Worm (Caenorhabditis elegans): ENCODE data around the gene rps-12.

The rps-12 gene

ce11 chrIII:5721488-5721887 lies 42.4 kb downstream of the rps-12 start:
- no peak for TF ChIP-seq blmp-1 (tag; optimal IDR thresholded peaks at IDR 0.05; ENCODE audit: insufficient read depth)
- TF ChIP-seq sem-4 (tag; optimal IDR thresholded peaks at IDR 0.05), result no peak
- TF ChIP-seq peb-1 (tag; optimal IDR thresholded peaks at IDR 0.05), result no peak
- TF ChIP-seq nhr-25 (tag; optimal IDR thresholded peaks at IDR 0.05), result no peak
- TF ChIP-seq lin-13 (GFP tag; optimal IDR thresholded peaks at IDR 0.05), result no peak
- TF ChIP-seq elt-3 (tag; optimal IDR thresholded peaks at IDR 0.05), result no peak
- no peak for TF ChIP-seq ceh-82 (tag; optimal IDR thresholded peaks at IDR 0.05)
- TF ChIP-seq nhr-10 (tag; optimal IDR thresholded peaks at IDR 0.05), result no peak

- no peak for TF ChIP-seq ztf-11 (tag; optimal IDR thresholded peaks at IDR 0.05)
- no peak for TF ChIP-seq unc-39 (tag; optimal IDR thresholded peaks at IDR 0.05)
- no peak for TF ChIP-seq dmd-4 (tag; optimal IDR thresholded peaks at IDR 0.05)
- peak; percentile 74 for TF ChIP-seq sem-4 (tag; optimal IDR thresholded peaks at IDR 0.05)
- TF ChIP-seq Y55F3AM.14 (GFP tag; optimal IDR thresholded peaks at IDR 0.05), result no peak
- no peak for TF ChIP-seq ceh-16 (tag; optimal IDR thresholded peaks at IDR 0.05)
- TF ChIP-seq nhr-237 (tag; optimal IDR thresholded peaks at IDR 0.05), result no peak
- peak; percentile 61 for TF ChIP-seq unc-55 (GFP tag; optimal IDR thresholded peaks at IDR 0.05)
- peak; percentile 93 for TF ChIP-seq sma-9 (GFP tag; optimal IDR thresholded peaks at IDR 0.05)
- TF ChIP-seq sma-9 (tag; optimal IDR thresholded peaks at IDR 0.05), result no peak
- TF ChIP-seq nhr-21 (tag; optimal IDR thresholded peaks at IDR 0.05), result peak; percentile 31
- no peak for TF ChIP-seq mdl-1 (tag; optimal IDR thresholded peaks at IDR 0.05)
- TF ChIP-seq ceh-82 (tag; optimal IDR thresholded peaks at IDR 0.05), result no peak
- TF ChIP-seq F13H6.1 (tag; optimal IDR thresholded peaks at IDR 0.05), result peak; percentile 71
- no peak for TF ChIP-seq nhr-77 (tag; optimal IDR thresholded peaks at IDR 0.05)
- no peak for TF ChIP-seq mbf-1 (tag; optimal IDR thresholded peaks at IDR 0.05)
- no peak for TF ChIP-seq elt-3 (tag; optimal IDR thresholded peaks at IDR 0.05)
- TF ChIP-seq nhr-10 (tag; optimal IDR thresholded peaks at IDR 0.05), result no peak
- peak; percentile 59 for TF ChIP-seq ztf-4 (tag; optimal IDR thresholded peaks at IDR 0.05)
- no peak for TF ChIP-seq lin-39 (tag; optimal IDR thresholded peaks at IDR 0.05)
- TF ChIP-seq R02D3.7 (tag; optimal IDR thresholded peaks at IDR 0.05), result peak; percentile 17
- peak; percentile 84 for TF ChIP-seq sma-3 (GFP tag; optimal IDR thresholded peaks at IDR 0.05)
- TF ChIP-seq lsy-2 (tag; optimal IDR thresholded peaks at IDR 0.05), result peak; percentile 34 to 80
- TF ChIP-seq mab-5 (tag; optimal IDR thresholded peaks at IDR 0.05), result no peak
- no peak for TF ChIP-seq ZK546.5 (tag; optimal IDR thresholded peaks at IDR 0.05)
- TF ChIP-seq egl-27 (tag; optimal IDR thresholded peaks at IDR 0.05), result no peak
- TF ChIP-seq snpc-4 (tag; optimal IDR thresholded peaks at IDR 0.05), result no peak
- no peak for TF ChIP-seq elt-1 (tag; optimal IDR thresholded peaks at IDR 0.05)
- TF ChIP-seq nhr-11 (tag; optimal IDR thresholded peaks at IDR 0.05), result no peak
- peak; percentile 24 for TF ChIP-seq nhr-25 (tag; optimal IDR thresholded peaks at IDR 0.05)
- peak; percentile 18 for TF ChIP-seq skn-1 (tag; optimal IDR thresholded peaks at IDR 0.05)
- TF ChIP-seq crh-2 (tag; optimal IDR thresholded peaks at IDR 0.05), result peak; percentile 66
- TF ChIP-seq ztf-1 (GFP tag; conservative IDR thresholded peaks at IDR 0.05), result no peak
- no peak for TF ChIP-seq nhr-23 (tag; optimal IDR thresholded peaks at IDR 0.05)
- no peak for TF ChIP-seq nhr-12 (tag; optimal IDR thresholded peaks at IDR 0.05)
- peak; percentile 68 for TF ChIP-seq C34F6.9 (tag; optimal IDR thresholded peaks at IDR 0.05)
- peak; percentile 15 for TF ChIP-seq nhr-129 (tag; optimal IDR thresholded peaks at IDR 0.05)
- TF ChIP-seq ama-1 (optimal IDR thresholded peaks at IDR 0.05), result no peak
- peak; percentile 28 for TF ChIP-seq blmp-1 (tag; optimal IDR thresholded peaks at IDR 0.05; ENCODE audit: insufficient read depth)
- no peak for TF ChIP-seq unc-62 (GFP tag; optimal IDR thresholded peaks at IDR 0.05)
- no peak for TF ChIP-seq aly-2 (tag; optimal IDR thresholded peaks at IDR 0.05)
- no peak for TF ChIP-seq alr-1 (tag; optimal IDR thresholded peaks at IDR 0.05)
- peak; percentile 90 for TF ChIP-seq gmeb-1 (tag; optimal IDR thresholded peaks at IDR 0.05)
- peak; percentile 52 for TF ChIP-seq lin-13 (GFP tag; optimal IDR thresholded peaks at IDR 0.05)
- peak; percentile 87 for TF ChIP-seq fos-1 (tag; optimal IDR thresholded peaks at IDR 0.05)
- no peak for TF ChIP-seq nhr-6 (tag; optimal IDR thresholded peaks at IDR 0.05)
- peak; percentile 27 for TF ChIP-seq lin-11 (tag; optimal IDR thresholded peaks at IDR 0.05)
- TF ChIP-seq zag-1 (tag; optimal IDR thresholded peaks at IDR 0.05), result no peak
- no peak for TF ChIP-seq peb-1 (tag; optimal IDR thresholded peaks at IDR 0.05)
These were observed 42.8 kb downstream of the rps-12 start for ce11 chrIII:5721888-5722287.
